Fruit fly (Drosophila melanogaster): ENCODE results near the gene MED24.
"Not testable (repeated sequence)": the region's sequence is repeated elsewhere in the genome, so short reads cannot be mapped to it uniquely, and the experiment has no call there.

Gene MED24

dm6 chr3L:8238347-8238746 lies 47.3 kb downstream of the MED24 start, which contains the start of gene Dscam4:
Dscam4 (plus strand) TSS chr3L:8238647.
- TF ChIP-seq noc (tag; optimal IDR thresholded peaks at IDR 0.05), result not testable (repeated sequence)

dm6 chr3L:8240501-8240900 lies 49.4 kb downstream of the MED24 start, which contains the start of gene CG7213:
CG7213 (minus strand) TSS chr3L:8240601.
- no peak for TF ChIP-seq noc (tag; optimal IDR thresholded peaks at IDR 0.05)

- TF ChIP-seq noc (tag; optimal IDR thresholded peaks at IDR 0.05), result no peak
These were observed 49.9 kb downstream of the MED24 start for dm6 chr3L:8240932-8241331.

Measured in whole organism, larva.